Fruit fly (Drosophila melanogaster): ENCODE data around the gene Ankle2.

DNA sequence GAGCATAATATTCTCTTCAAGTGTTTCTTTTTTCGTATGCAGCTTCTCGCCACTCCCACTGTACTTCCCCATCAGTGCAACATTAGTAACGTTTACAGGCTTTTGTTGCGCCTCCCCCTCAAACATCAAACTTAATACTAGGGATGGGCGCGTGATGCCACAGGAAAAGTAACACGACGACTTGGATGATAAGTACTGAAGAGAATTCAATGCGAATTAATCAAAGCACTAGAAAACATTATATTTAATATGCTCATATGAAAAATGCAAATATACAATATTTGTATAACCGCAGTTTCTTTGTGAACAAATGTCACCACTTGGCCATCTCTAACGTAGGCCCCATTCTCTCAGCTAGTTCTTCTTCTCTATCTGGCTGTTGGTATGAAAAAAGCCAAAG is 23.9 kb downstream of the Ankle2 start:
- TF ChIP-seq CG9948 (tag; optimal IDR thresholded peaks at IDR 0.05) (no peak), CG17806 (tag; optimal IDR thresholded peaks at IDR 0.05) (no peak), Ets98B (GFP tag; IDR thresholded peaks at IDR 0.05) (peak; percentile 28), CG4496 (GFP tag; IDR thresholded peaks at IDR 0.05) (peak; percentile 48; the same call in 1 of the 3 replicates), fd96Ca (GFP tag; IDR thresholded peaks at IDR 0.05) (peak; percentile 61; the same call in 2 of the 3 replicates), EcR (GFP tag; optimal IDR thresholded peaks at IDR 0.05) (no peak), D1 (tag; optimal IDR thresholded peaks at IDR 0.05) (no peak), CG13204 (GFP tag; optimal IDR thresholded peaks at IDR 0.05) (no peak)
